Worm (Caenorhabditis elegans) whole organism, L1 larva: ENCODE data around the gene M03F8.5.

Experiments
- ama-1 ChIP-seq: fragments of 150-350 bp; optimal IDR thresholded peaks from 2 replicates; lab custom pipeline; 2014
- dpl-1 ChIP-seq, 3 experiments: fragments of 150-350 bp in 2 of 3; sonication (generic microtip) in 1 of 3; optimal IDR thresholded peaks; 2 replicates each; lab custom pipeline; 2014 to 2017; ENCODE audit warnings: missing biosample characterization in 3 of 3, missing genetic modification characterization in 3 of 3, missing genetic modification reagents in 3 of 3
- jun-1 ChIP-seq: fragments of 150-350 bp; optimal IDR thresholded peaks from 2 replicates; lab custom pipeline; 2014; ENCODE audit warnings: missing biosample characterization, missing genetic modification reagents, missing genetic modification characterization
- lin-35 ChIP-seq, 2 experiments: fragments of 150-350 bp; optimal IDR thresholded peaks; 2 replicates each; lab custom pipeline; 2014; ENCODE audit warnings: missing biosample characterization in 2 of 2, missing genetic modification characterization in 2 of 2, missing genetic modification reagents in 2 of 2
- nhr-84 ChIP-seq: sonication (generic microtip); optimal IDR thresholded peaks from 2 replicates; lab custom pipeline; 2017; ENCODE audit warnings: missing biosample characterization, missing genetic modification characterization
- pqm-1 ChIP-seq: sonication (generic microtip); optimal IDR thresholded peaks from 3 replicates; lab custom pipeline; 2017; ENCODE audit warnings: missing biosample characterization, missing genetic modification characterization
- tbx-2 ChIP-seq: sonication (generic microtip); optimal IDR thresholded peaks from 2 replicates; lab custom pipeline; 2016; ENCODE audit warnings: missing genetic modification characterization, missing compliant biosample characterization
- ztf-11 ChIP-seq, 2 experiments: sonication (generic microtip); optimal IDR thresholded peaks; 2 replicates each; lab custom pipeline; 2016 to 2017; ENCODE audit warnings: missing genetic modification characterization in 2 of 2, missing biosample characterization in 1 of 2, missing compliant biosample characterization in 1 of 2

DNA sequence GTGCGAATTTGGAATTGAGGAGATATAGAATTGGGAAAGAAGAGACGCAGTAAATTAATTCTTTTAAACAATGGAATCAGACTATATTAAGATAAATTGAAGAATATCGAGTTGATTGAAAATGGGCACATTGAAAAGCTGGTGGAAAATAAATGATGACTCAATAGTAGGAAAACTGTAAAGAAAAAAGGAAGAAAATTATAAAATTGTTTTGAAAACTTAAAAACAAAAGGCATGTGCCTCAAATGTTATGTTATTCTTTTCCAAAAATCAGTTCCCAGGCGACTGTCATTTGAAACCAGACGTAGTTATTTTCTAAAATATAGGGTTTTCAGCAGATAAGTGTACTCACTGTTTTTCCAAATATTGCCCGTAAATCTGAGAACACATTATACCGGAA lies 16.7 kb downstream of the M03F8.5 start, which contains the start of gene C04E6.12:
- TF ChIP-seq dpl-1 (GFP tag; optimal IDR thresholded peaks at IDR 0.05; lab: Kevin White, UChicago) (no peak), jun-1 (tag; lab: Kevin White, UChicago) (no peak), ama-1 (lab: Kevin White, UChicago) (no peak), nhr-84 (no peak), ztf-11 (tag; optimal IDR thresholded peaks at IDR 0.05; lab: Kevin White, UChicago) (no peak), lin-35 (GFP tag; optimal IDR thresholded peaks at IDR 0.05; lab: Kevin White, UChicago) (no peak), tbx-2 (tag; lab: Kevin White, UChicago) (no peak), pqm-1 (no peak)
